Worm (Caenorhabditis elegans) whole organism, L1 larva: ENCODE results near the gene srh-215.

Experiments used
- C04F5.9 ChIP-seq: sonication (generic microtip); optimal IDR thresholded peaks from 2 replicates; lab custom pipeline; 2016; ENCODE audit warnings: missing genetic modification characterization, missing compliant biosample characterization
- F16B12.6 ChIP-seq: fragments of 150-350 bp; optimal IDR thresholded peaks from 2 replicates; lab custom pipeline; 2014; ENCODE audit warnings: missing biosample characterization, missing genetic modification characterization
- aha-1 ChIP-seq: fragments of 150-350 bp; optimal IDR thresholded peaks from 2 replicates; lab custom pipeline; 2014; ENCODE audit warnings: missing biosample characterization, missing genetic modification characterization
- alr-1 ChIP-seq: fragments of 200-800 bp; sonication (Bioruptor generic); optimal IDR thresholded peaks from 2 replicates; lab custom pipeline; 2018; ENCODE audit warnings: borderline replicate concordance, mild to moderate bottlenecking, missing genetic modification characterization, missing compliant biosample characterization
- aly-2 ChIP-seq: fragments of 150-350 bp; optimal IDR thresholded peaks from 2 replicates; lab custom pipeline; 2014; ENCODE audit warnings: missing biosample characterization, missing genetic modification characterization
- ceh-63 ChIP-seq: fragments of 200-800 bp; sonication (Bioruptor generic); optimal IDR thresholded peaks from 2 replicates; lab custom pipeline; 2018; ENCODE audit warnings: mild to moderate bottlenecking, missing genetic modification characterization, missing compliant biosample characterization
- ceh-8 ChIP-seq: fragments of 200-800 bp; sonication (Bioruptor generic); optimal IDR thresholded peaks from 2 replicates; lab custom pipeline; 2018; ENCODE audit warnings: mild to moderate bottlenecking, missing genetic modification characterization, moderate library complexity, missing compliant biosample characterization
- ceh-88 ChIP-seq: fragments of 200-800 bp; sonication (Bioruptor generic); IDR thresholded peaks from 2 replicates; pipeline ENCODE4 v1.3.6; 2022; ENCODE audit warnings: missing genetic modification characterization, missing compliant biosample characterization
- ceh-90 ChIP-seq: sonication (generic microtip); optimal IDR thresholded peaks from 2 replicates; lab custom pipeline; 2016; ENCODE audit warnings: missing genetic modification characterization, missing compliant biosample characterization
- ces-1 ChIP-seq: fragments of 150-350 bp; optimal IDR thresholded peaks from 2 replicates; lab custom pipeline; 2014; ENCODE audit warnings: missing biosample characterization, missing genetic modification reagents, missing genetic modification characterization
- efl-1 ChIP-seq, 4 experiments: fragments of 150-350 bp; optimal IDR thresholded peaks in 3 of 4; peaks in 1 of 4; 1 replicate in 1 of 4; 2 replicates in 3 of 4; lab custom pipeline; 2014; ENCODE audit warnings: missing biosample characterization in 2 of 4, missing genetic modification characterization in 2 of 4, missing genetic modification reagents in 2 of 4
- egl-13 ChIP-seq: sonication (generic microtip); optimal IDR thresholded peaks from 2 replicates; lab custom pipeline; 2016; ENCODE audit warnings: missing genotype, missing genetic modification reagents, missing genetic modification characterization, missing compliant biosample characterization
- egl-27 ChIP-seq, 2 experiments: fragments of 150-350 bp in 1 of 2; sonication (generic microtip); optimal IDR thresholded peaks; 3 replicates each; lab custom pipeline; 2017 to 2018; ENCODE audit warnings: missing biosample characterization in 2 of 2, missing genetic modification characterization in 2 of 2, missing genetic modification reagents in 2 of 2
- fkh-10 ChIP-seq: sonication (generic microtip); optimal IDR thresholded peaks from 2 replicates; lab custom pipeline; 2017; ENCODE audit warnings: missing biosample characterization, missing genetic modification reagents, missing genetic modification characterization
- fos-1 ChIP-seq: fragments of 150-350 bp; optimal IDR thresholded peaks from 2 replicates; lab custom pipeline; 2014; ENCODE audit warnings: missing biosample characterization, missing genetic modification characterization
- grh-1 ChIP-seq: fragments of 200-800 bp; sonication (Bioruptor generic); IDR thresholded peaks from 2 replicates; pipeline ENCODE4 v1.3.6; 2022; ENCODE audit warnings: missing genetic modification reagents, missing genetic modification characterization, missing compliant biosample characterization
- hlh-17 ChIP-seq: fragments of 200-800 bp; sonication (Bioruptor generic); optimal IDR thresholded peaks from 2 replicates; lab custom pipeline; 2018; ENCODE audit warnings: missing genetic modification characterization, mild to moderate bottlenecking, missing compliant biosample characterization, moderate library complexity, borderline replicate concordance
- hlh-4 ChIP-seq: sonication (generic microtip); optimal IDR thresholded peaks from 2 replicates; lab custom pipeline; 2016; ENCODE audit warnings: mild to moderate bottlenecking, missing genetic modification characterization, missing compliant biosample characterization
- hpl-2 ChIP-seq: fragments of 150-350 bp; optimal IDR thresholded peaks from 2 replicates; lab custom pipeline; 2014; ENCODE audit warnings: missing biosample characterization, missing genetic modification reagents, missing genetic modification characterization
- irx-1 ChIP-seq: sonication (generic microtip); optimal IDR thresholded peaks from 2 replicates; lab custom pipeline; 2016; ENCODE audit warnings: missing genetic modification characterization, missing compliant biosample characterization
- isw-1 ChIP-seq: fragments of 200-800 bp; sonication (Bioruptor generic); IDR thresholded peaks from 2 replicates; pipeline ENCODE4 v1.3.6; 2022; ENCODE audit warnings: missing genetic modification characterization, missing compliant biosample characterization
- lin-13 ChIP-seq: fragments of 150-350 bp; optimal IDR thresholded peaks from 2 replicates; lab custom pipeline; 2014; ENCODE audit warnings: missing biosample characterization, missing genetic modification reagents, missing genetic modification characterization
- lin-14 ChIP-seq: fragments of 200-800 bp; sonication (Bioruptor generic); optimal IDR thresholded peaks from 2 replicates; lab custom pipeline; 2018; ENCODE audit warnings: mild to moderate bottlenecking, missing genetic modification characterization, moderate library complexity, missing compliant biosample characterization
- lin-35 ChIP-seq, 2 experiments: fragments of 150-350 bp; optimal IDR thresholded peaks; 2 replicates each; lab custom pipeline; 2014; ENCODE audit warnings: missing biosample characterization in 2 of 2, missing genetic modification characterization in 2 of 2, missing genetic modification reagents in 2 of 2
- lin-39 ChIP-seq: fragments of 150-350 bp; optimal IDR thresholded peaks from 2 replicates; lab custom pipeline; 2014; ENCODE audit warnings: missing biosample characterization, missing genetic modification reagents, missing genetic modification characterization
- lir-3 ChIP-seq: sonication (generic microtip); optimal IDR thresholded peaks from 2 replicates; lab custom pipeline; 2016; ENCODE audit warnings: mild to moderate bottlenecking, missing genetic modification characterization, moderate library complexity, missing compliant biosample characterization; ENCODE audit not compliant: poor library complexity
- mab-9 ChIP-seq: fragments of 200-800 bp; sonication (Bioruptor generic); IDR thresholded peaks from 2 replicates; pipeline ENCODE4 v1.3.6; 2022; ENCODE audit warnings: missing genetic modification reagents, missing genetic modification characterization, missing compliant biosample characterization
- mdl-1 ChIP-seq, 2 experiments: fragments of 150-350 bp; optimal IDR thresholded peaks; 2 replicates each; lab custom pipeline; 2014 to 2017; ENCODE audit warnings: missing biosample characterization in 2 of 2, missing genetic modification characterization in 2 of 2, inconsistent platforms in 1 of 2
- mef-2 ChIP-seq: fragments of 150-350 bp; optimal IDR thresholded peaks from 2 replicates; lab custom pipeline; 2014; ENCODE audit warnings: missing biosample characterization, missing genetic modification characterization
- nhr-11 ChIP-seq: fragments of 150-350 bp; optimal IDR thresholded peaks from 2 replicates; lab custom pipeline; 2014; ENCODE audit warnings: missing biosample characterization, missing genetic modification characterization
- nhr-12 ChIP-seq: sonication (generic microtip); optimal IDR thresholded peaks from 2 replicates; lab custom pipeline; 2017; ENCODE audit warnings: missing biosample characterization, missing genetic modification characterization
- nhr-20 ChIP-seq: sonication (generic microtip); optimal IDR thresholded peaks from 2 replicates; lab custom pipeline; 2016; ENCODE audit warnings: mild to moderate bottlenecking, missing genetic modification characterization, missing compliant biosample characterization
- nhr-237 ChIP-seq: fragments of 150-350 bp; optimal IDR thresholded peaks from 2 replicates; lab custom pipeline; 2014; ENCODE audit warnings: missing biosample characterization, missing genetic modification characterization
- nhr-71 ChIP-seq: sonication (generic microtip); optimal IDR thresholded peaks from 2 replicates; lab custom pipeline; 2016; ENCODE audit warnings: mild to moderate bottlenecking, missing genetic modification characterization, moderate library complexity, missing compliant biosample characterization
- nhr-77 ChIP-seq: fragments of 150-350 bp; optimal IDR thresholded peaks from 2 replicates; lab custom pipeline; 2014; ENCODE audit warnings: missing biosample characterization, missing genetic modification characterization
- nhr-85 ChIP-seq: sonication (generic microtip); peaks from one replicate; lab custom pipeline; 2016; ENCODE audit warnings: missing genetic modification characterization, inconsistent platforms, missing compliant biosample characterization
- pag-3 ChIP-seq: sonication (generic microtip); optimal IDR thresholded peaks from 2 replicates; lab custom pipeline; 2017; ENCODE audit warnings: missing genetic modification characterization, mild to moderate bottlenecking, missing compliant biosample characterization, antibody characterized with exemption, borderline replicate concordance; ENCODE audit not compliant: insufficient read depth
- pax-3 ChIP-seq: fragments of 200-800 bp; sonication (Bioruptor generic); optimal IDR thresholded peaks from 2 replicates; lab custom pipeline; 2018; ENCODE audit warnings: mild to moderate bottlenecking, missing genetic modification characterization, moderate library complexity, missing compliant biosample characterization
- pqm-1 ChIP-seq: sonication (generic microtip); optimal IDR thresholded peaks from 3 replicates; lab custom pipeline; 2017; ENCODE audit warnings: missing biosample characterization, missing genetic modification characterization
- rnt-1 ChIP-seq: sonication (generic microtip); optimal IDR thresholded peaks from 2 replicates; lab custom pipeline; 2016; ENCODE audit warnings: mild to moderate bottlenecking, missing genetic modification characterization, moderate library complexity, missing compliant biosample characterization
- sox-4 ChIP-seq: sonication (generic microtip); optimal IDR thresholded peaks from 2 replicates; lab custom pipeline; 2016; ENCODE audit warnings: missing genetic modification characterization, missing compliant biosample characterization
- sptf-1 ChIP-seq: fragments of 150-350 bp; optimal IDR thresholded peaks from 2 replicates; lab custom pipeline; 2014; ENCODE audit warnings: missing biosample characterization, missing genetic modification characterization
- tbx-2 ChIP-seq: sonication (generic microtip); optimal IDR thresholded peaks from 2 replicates; lab custom pipeline; 2016; ENCODE audit warnings: missing genetic modification characterization, missing compliant biosample characterization
- unc-130 ChIP-seq: fragments of 150-350 bp; optimal IDR thresholded peaks from 2 replicates; lab custom pipeline; 2017; ENCODE audit warnings: missing biosample characterization, missing genetic modification characterization, inconsistent platforms
- unc-62 ChIP-seq: fragments of 150-350 bp; optimal IDR thresholded peaks from 2 replicates; lab custom pipeline; 2014; ENCODE audit warnings: missing biosample characterization, missing genetic modification reagents, missing genetic modification characterization
- xbp-1 ChIP-seq: sonication (generic microtip); optimal IDR thresholded peaks from 2 replicates; lab custom pipeline; 2016; ENCODE audit warnings: missing genetic modification characterization, missing compliant biosample characterization
- zip-4 ChIP-seq: fragments of 200-800 bp; sonication (Bioruptor generic); optimal IDR thresholded peaks from 2 replicates; lab custom pipeline; 2018; ENCODE audit warnings: mild to moderate bottlenecking, missing genetic modification characterization, moderate library complexity, missing compliant biosample characterization
- ztf-11 ChIP-seq, 2 experiments: sonication (generic microtip); optimal IDR thresholded peaks; 2 replicates each; lab custom pipeline; 2016 to 2017; ENCODE audit warnings: missing genetic modification characterization in 2 of 2, missing biosample characterization in 1 of 2, missing compliant biosample characterization in 1 of 2
- ztf-4 ChIP-seq: fragments of 150-350 bp; optimal IDR thresholded peaks from 2 replicates; lab custom pipeline; 2014; ENCODE audit warnings: missing biosample characterization, missing genetic modification characterization

Gene srh-215

ce11 chrV:16800484-16800883, 31.3 kb downstream of the srh-215 start:
- TF ChIP-seq lin-35 (GFP tag; optimal IDR thresholded peaks at IDR 0.05; lab: Kevin White, UChicago) (peak in 1 of 2 experiments; percentile 12), aly-2 (tag; lab: Kevin White, UChicago) (no peak), egl-27 (tag; optimal IDR thresholded peaks at IDR 0.05; lab: Kevin White, UChicago) (no peak), ceh-8 (GFP tag; lab: Kevin White, UChicago) (no peak)

ce11 chrV:16794828-16795354, 36.9 kb downstream of the srh-215 start, which contains the start of the genes ctps-1 and pus-1:
Gene ctps-1 (plus strand): TSS chrV:16794878.
Gene pus-1 (minus strand): TSS chrV:16794952.
- TF ChIP-seq lin-39 (tag; lab: Kevin White, UChicago) (peak; percentile 67), nhr-20 (tag; lab: Kevin White, UChicago) (peak; percentile 74), isw-1 (GFP tag; lab: Robert Waterston, UW) (peak; percentile 60), hpl-2 (peak; percentile 7), pag-3 (tag; lab: Kevin White, UChicago) (no peak), hlh-17 (GFP tag; lab: Kevin White, UChicago) (no peak), efl-1 (optimal IDR thresholded peaks at IDR 0.05; lab: Kevin White, UChicago) (peak; percentile 75 to 81), efl-1 (GFP tag; optimal IDR thresholded peaks at IDR 0.05 in 1 of 2; lab: Kevin White, UChicago) (peak; percentile 82 to 98), ceh-90 (tag; lab: Kevin White, UChicago) (no peak), ceh-8 (GFP tag; lab: Kevin White, UChicago) (no peak), nhr-237 (tag; lab: Kevin White, UChicago) (no peak), mab-9 (GFP tag; lab: Robert Waterston, UW) (peak; percentile 73), irx-1 (tag; lab: Kevin White, UChicago) (peak; percentile 73), sptf-1 (tag; lab: Kevin White, UChicago) (no peak), zip-4 (no peak), grh-1 (GFP tag; lab: Robert Waterston, UW) (peak; percentile 59), nhr-11 (no peak), ces-1 (GFP tag; lab: Kevin White, UChicago) (no peak), unc-62 (GFP tag; lab: Kevin White, UChicago) (no peak), pqm-1 (no peak), ztf-4 (tag; lab: Kevin White, UChicago) (no peak), alr-1 (tag; lab: Kevin White, UChicago) (no peak), egl-13 (tag; lab: Kevin White, UChicago) (no peak), rnt-1 (no peak), mdl-1 (tag; optimal IDR thresholded peaks at IDR 0.05; lab: Kevin White, UChicago) (peak in 1 of 2 experiments; percentile 68), fos-1 (tag; lab: Kevin White, UChicago) (peak; percentile 48), lin-14 (GFP tag; lab: Kevin White, UChicago) (peak; percentile 67), aly-2 (tag; lab: Kevin White, UChicago) (peak; percentile 40), tbx-2 (tag; lab: Kevin White, UChicago) (peak; percentile 78), unc-130 (tag; lab: Kevin White, UChicago) (peak; percentile 53), lin-35 (GFP tag; optimal IDR thresholded peaks at IDR 0.05; lab: Kevin White, UChicago) (peak; percentile 78 to 83), nhr-71 (tag; lab: Kevin White, UChicago) (no peak), pax-3 (tag; lab: Kevin White, UChicago) (no peak), nhr-85 (tag; lab: Kevin White, UChicago) (peak; percentile 81), sox-4 (tag; lab: Kevin White, UChicago) (no peak), F16B12.6 (tag; lab: Kevin White, UChicago) (peak; percentile 27), lir-3 (tag; lab: Kevin White, UChicago) (no peak), ztf-11 (tag; optimal IDR thresholded peaks at IDR 0.05; lab: Kevin White, UChicago) (peak in 1 of 2 experiments; percentile 19), aha-1 (peak; percentile 41), hlh-4 (no peak), ceh-88 (GFP tag; lab: Robert Waterston, UW) (no peak), egl-27 (tag; optimal IDR thresholded peaks at IDR 0.05; lab: Kevin White, UChicago) (no peak), lin-13 (peak; percentile 70), nhr-77 (tag; lab: Kevin White, UChicago) (peak; percentile 9), nhr-12 (tag; lab: Kevin White, UChicago) (no peak), C04F5.9 (no peak), fkh-10 (peak; percentile 21), ceh-63 (no peak), xbp-1 (tag; lab: Kevin White, UChicago) (peak; percentile 63), mef-2 (tag; lab: Kevin White, UChicago) (no peak)
